Fruit fly (Drosophila melanogaster): Measurements from ENCODE around the gene dac.

The dac gene

dm6 chr2L:16491123-16491751 lies 5.4 kb upstream of the dac start, which contains the start of gene Tpr2 (continued):
- TF ChIP-seq dmrt99B (tag; optimal IDR thresholded peaks at IDR 0.05) = no peak
- no peak for TF ChIP-seq ap (GFP tag; IDR thresholded peaks at IDR 0.05)
- TF ChIP-seq CG8359 (GFP tag; optimal IDR thresholded peaks at IDR 0.05; ENCODE audit: borderline replicate concordance) = no peak
- TF ChIP-seq CG3726 (GFP tag; IDR thresholded peaks at IDR 0.05) = no peak
- TF ChIP-seq onecut (GFP tag; IDR thresholded peaks at IDR 0.05) = no peak
- TF ChIP-seq inv (GFP tag; IDR thresholded peaks at IDR 0.05; ENCODE audit: partially characterized antibody) = peak; percentile 86
- no peak for TF ChIP-seq usp (GFP tag; optimal IDR thresholded peaks at IDR 0.05)
- peak; percentile 30 for TF ChIP-seq CG3163 (GFP tag; optimal IDR thresholded peaks at IDR 0.05)
- TF ChIP-seq sob (GFP tag; IDR thresholded peaks at IDR 0.05) = peak; percentile 69
- TF ChIP-seq CG10543 (GFP tag; optimal IDR thresholded peaks at IDR 0.05) = peak; percentile 85
- no peak for TF ChIP-seq Dfd (GFP tag; optimal IDR thresholded peaks at IDR 0.05)
- TF ChIP-seq Dp (GFP tag; optimal IDR thresholded peaks at IDR 0.05) = peak; percentile 73
- no peak for TF ChIP-seq Awh (GFP tag; IDR thresholded peaks at IDR 0.05)
- TF ChIP-seq Usf (GFP tag; optimal IDR thresholded peaks at IDR 0.05) = no peak
- TF ChIP-seq CG7987 (GFP tag; optimal IDR thresholded peaks at IDR 0.05) = peak; percentile 24
- peak; percentile 69 for TF ChIP-seq CG2120 (GFP tag; optimal IDR thresholded peaks at IDR 0.05)
- peak; percentile 67 for TF ChIP-seq phol (tag; optimal IDR thresholded peaks at IDR 0.05)
- peak; percentile 50 for TF ChIP-seq CG2202 (tag; optimal IDR thresholded peaks at IDR 0.05)
- TF ChIP-seq run (tag; optimal IDR thresholded peaks at IDR 0.05) = peak; percentile 76
- TF ChIP-seq CG4820 (GFP tag; optimal IDR thresholded peaks at IDR 0.05) = peak; percentile 14
- TF ChIP-seq Hmr (GFP tag; optimal IDR thresholded peaks at IDR 0.05) = peak; percentile 90
- TF ChIP-seq CG2875 (GFP tag; optimal IDR thresholded peaks at IDR 0.05) = no peak
- no peak for TF ChIP-seq CG31224 (GFP tag; IDR thresholded peaks at IDR 0.05)
- peak; percentile 29 for TF ChIP-seq CG12219 (GFP tag; optimal IDR thresholded peaks at IDR 0.05)
- no peak for TF ChIP-seq CG14014 (GFP tag; IDR thresholded peaks at IDR 0.05)
- peak; percentile 88 for TF ChIP-seq row (GFP tag; IDR thresholded peaks at IDR 0.05)
- peak; percentile 14; the same call in 1 of the 2 replicates for TF ChIP-seq H2.0 (GFP tag; IDR thresholded peaks at IDR 0.05)
- TF ChIP-seq CG4617 (GFP tag; optimal IDR thresholded peaks at IDR 0.05; ENCODE audit: borderline replicate concordance) = peak; percentile 64
- TF ChIP-seq CG1832 (GFP tag; optimal IDR thresholded peaks at IDR 0.05) = no peak
- no peak for TF ChIP-seq Hr39 (optimal IDR thresholded peaks at IDR 0.05)
- peak; percentile 40; the same call in 2 of the 3 replicates for TF ChIP-seq CG2199 (GFP tag; IDR thresholded peaks at IDR 0.05)
- TF ChIP-seq Xrp1 (GFP tag; IDR thresholded peaks at IDR 0.05) = peak; percentile 35; the same call in 1 of the 2 replicates
- TF ChIP-seq D19A (tag; optimal IDR thresholded peaks at IDR 0.05) = peak; percentile 40
- no peak for TF ChIP-seq CG8089 (GFP tag; optimal IDR thresholded peaks at IDR 0.05)
- TF ChIP-seq zfh1 (GFP tag; IDR thresholded peaks at IDR 0.05) = no peak
- peak; percentile 31 for TF ChIP-seq CG11398 (GFP tag; optimal IDR thresholded peaks at IDR 0.05)
- TF ChIP-seq CG13424 (tag; optimal IDR thresholded peaks at IDR 0.05) = peak; percentile 66
- 0 out of 2 replicates have a peak, but pooled peaks have one; percentile 16 for TF ChIP-seq al (GFP tag; IDR thresholded peaks at IDR 0.05)
- no peak for TF ChIP-seq Lpt (GFP tag; optimal IDR thresholded peaks at IDR 0.05)
- TF ChIP-seq hb (GFP tag; IDR thresholded peaks at IDR 0.05; ENCODE audit: partially characterized antibody) = peak; percentile 80
- TF ChIP-seq D19B (GFP tag; optimal IDR thresholded peaks at IDR 0.05) = peak; percentile 64
- TF ChIP-seq CG8944 (GFP tag; optimal IDR thresholded peaks at IDR 0.05) = peak; percentile 7
- no peak for TF ChIP-seq CG6683 (GFP tag; optimal IDR thresholded peaks at IDR 0.05)
- TF ChIP-seq CG9609 (GFP tag; optimal IDR thresholded peaks at IDR 0.05) = peak; percentile 59
- no peak for TF ChIP-seq br (optimal IDR thresholded peaks at IDR 0.05)
- no peak for TF ChIP-seq NFAT (GFP tag; IDR thresholded peaks at IDR 0.05)
- TF ChIP-seq jumu (GFP tag; optimal IDR thresholded peaks at IDR 0.05) = peak; percentile 42
- TF ChIP-seq Gsc (GFP tag; IDR thresholded peaks at IDR 0.05) = no peak
- TF ChIP-seq CG10462 (GFP tag; optimal IDR thresholded peaks at IDR 0.05) = peak; percentile 42
- TF ChIP-seq CG3065 (GFP tag; optimal IDR thresholded peaks at IDR 0.05) = no peak
- no peak for TF ChIP-seq ranshi (GFP tag; IDR thresholded peaks at IDR 0.05)
- peak; percentile 74 for TF ChIP-seq CG2712 (tag; optimal IDR thresholded peaks at IDR 0.05)

Data from whole organism, embryonic.